Worm (Caenorhabditis elegans) whole organism, mixed stage, embryonic: ENCODE results near the gene wdfy-3.

Source experiments
- pha-4 ChIP-seq: fragments of 150-350 bp; optimal IDR thresholded peaks from 2 replicates; lab custom pipeline; 2018; ENCODE audit warnings: missing biosample characterization, missing genetic modification reagents, missing genetic modification characterization
- tbx-8 ChIP-seq: fragments of 200-800 bp; sonication (Bioruptor generic); optimal IDR thresholded peaks from 2 replicates; lab custom pipeline; 2018; ENCODE audit warnings: mild to moderate bottlenecking, missing genetic modification characterization, moderate library complexity, missing compliant biosample characterization
- unc-120 ChIP-seq: sonication (generic microtip); optimal IDR thresholded peaks from 2 replicates; lab custom pipeline; 2017; ENCODE audit warnings: missing genetic modification characterization, missing compliant biosample characterization; ENCODE audit not compliant: poor library complexity, severe bottlenecking
- zip-8 ChIP-seq: fragments of 150-350 bp; optimal IDR thresholded peaks from 2 replicates; lab custom pipeline; 2014; ENCODE audit warnings: missing biosample characterization, missing genetic modification characterization

ce11 chrIV:12689709-12690142 is 36.5 kb downstream of the wdfy-3 start:
- TF ChIP-seq pha-4, result no peak
- TF ChIP-seq tbx-8 (GFP tag; lab: Kevin White, UChicago), result no peak
- no peak for TF ChIP-seq zip-8 (tag; lab: Kevin White, UChicago)
- no peak for TF ChIP-seq unc-120 (tag; lab: Kevin White, UChicago)
